Fruit fly (Drosophila melanogaster) whole organism, wandering third instar larva: ENCODE data around the gene CG32365.

Experiments
- Abd-B ChIP-seq: fragments of >200 bp; optimal IDR thresholded peaks from 2 replicates; lab custom pipeline; 2017; ENCODE audit warnings: missing biosample characterization, missing genetic modification characterization
- HLH106 ChIP-seq: fragments of 200-800 bp; optimal IDR thresholded peaks from 3 replicates; lab custom pipeline; 2019; ENCODE audit warnings: missing biosample characterization, mild to moderate bottlenecking, missing genetic modification characterization, moderate library complexity
- Myc ChIP-seq: fragments of >200 bp; optimal IDR thresholded peaks from 2 replicates; lab custom pipeline; 2017
- N ChIP-seq: fragments of >200 bp; optimal IDR thresholded peaks from 2 replicates; lab custom pipeline; 2018; ENCODE audit warnings: missing biosample characterization, missing external identifiers, missing genetic modification characterization
- Sp1 ChIP-seq: fragments of 200-800 bp; sonication (Bioruptor generic); optimal IDR thresholded peaks from 3 replicates; lab custom pipeline; 2019; ENCODE audit warnings: missing biosample characterization, mild to moderate bottlenecking, missing genetic modification characterization, moderate library complexity
- fru ChIP-seq: fragments of 200-800 bp; sonication (Bioruptor generic); optimal IDR thresholded peaks from 3 replicates; lab custom pipeline; 2016; ENCODE audit warnings: missing biosample characterization, mild to moderate bottlenecking, missing genetic modification characterization
- h ChIP-seq: fragments of 200-800 bp; sonication (Bioruptor generic); optimal IDR thresholded peaks from 3 replicates; lab custom pipeline; 2016; ENCODE audit warnings: missing biosample characterization, mild to moderate bottlenecking, missing genetic modification characterization
- jim ChIP-seq: fragments of 175-275, 200-325 bp; sonication (Bioruptor generic); optimal IDR thresholded peaks from 2 replicates; lab custom pipeline; 2016; ENCODE audit warnings: missing biosample characterization, mild to moderate bottlenecking, missing genetic modification characterization
- lola ChIP-seq: fragments of >200 bp; optimal IDR thresholded peaks from 2 replicates; lab custom pipeline; 2017; ENCODE audit warnings: missing biosample characterization, missing genetic modification characterization
- psq ChIP-seq: fragments of 200-800 bp; sonication (Bioruptor generic); optimal IDR thresholded peaks from 3 replicates; lab custom pipeline; 2017; ENCODE audit warnings: missing biosample characterization, mild to moderate bottlenecking, missing genetic modification characterization, moderate library complexity
- tai ChIP-seq: sonication (Bioruptor generic); optimal IDR thresholded peaks from 2 replicates; lab custom pipeline; 2016; ENCODE audit warnings: missing biosample characterization, missing genetic modification characterization
- woc ChIP-seq: sonication (Bioruptor generic); optimal IDR thresholded peaks from 2 replicates; lab custom pipeline; 2016; ENCODE audit warnings: missing biosample characterization, mild to moderate bottlenecking, missing genetic modification characterization

dm6 chr3L:7935933-7936494 is 67.2 kb downstream of the CG32365 start, which contains the start of the genes syd and Srp9:
- TF ChIP-seq woc (GFP tag; lab: Kevin White, UChicago) (no peak), lola (GFP tag; lab: Kevin White, UChicago) (no peak), Abd-B (no peak), fru (GFP tag; lab: Kevin White, UChicago) (no peak), h (no peak), psq (GFP tag; lab: Kevin White, UChicago) (peak; percentile 63), N (GFP tag; lab: Kevin White, UChicago) (no peak), Myc (lab: Kevin White, UChicago) (no peak), HLH106 (no peak), tai (GFP tag; lab: Kevin White, UChicago) (no peak), jim (GFP tag; lab: Kevin White, UChicago) (no peak), Sp1 (GFP tag; lab: Kevin White, UChicago) (no peak)
